Fruit fly (Drosophila melanogaster): ENCODE measurements around the gene PGRP-LD.

PGRP-LD gene

DNA sequence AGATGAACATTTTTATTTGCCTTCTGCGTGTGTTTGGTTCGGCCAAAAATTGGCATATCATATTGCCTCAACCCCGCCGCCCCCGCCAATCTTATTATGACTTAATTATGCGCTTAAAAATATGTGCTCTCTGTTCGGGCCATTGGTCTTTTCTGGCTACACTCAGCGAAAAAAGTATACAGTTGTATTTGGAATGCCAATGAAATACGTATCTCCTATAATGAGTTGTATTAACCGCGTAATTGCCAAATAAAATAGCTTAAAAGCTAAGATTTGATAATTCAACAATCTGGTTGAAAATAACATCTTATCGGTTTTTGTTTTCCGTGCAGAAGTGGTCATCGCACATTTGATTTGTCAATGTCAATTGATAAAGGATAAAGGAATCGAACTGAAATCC lies 40.2 kb downstream of the PGRP-LD start (continued):
- TF ChIP-seq CG7839 (tag; optimal IDR thresholded peaks at IDR 0.05): peak; percentile 11
- peak; percentile 7 for TF ChIP-seq lilli (GFP tag; optimal IDR thresholded peaks at IDR 0.05)
- TF ChIP-seq D (optimal IDR thresholded peaks at IDR 0.05): no peak
- TF ChIP-seq D (GFP tag; optimal IDR thresholded peaks at IDR 0.05): no peak
- TF ChIP-seq Vsx1 (GFP tag; optimal IDR thresholded peaks at IDR 0.05): no peak
- no peak for TF ChIP-seq CG7556 (GFP tag; optimal IDR thresholded peaks at IDR 0.05)
- TF ChIP-seq CG17829 (tag; optimal IDR thresholded peaks at IDR 0.05): no peak
- no peak for TF ChIP-seq luna (GFP tag; optimal IDR thresholded peaks at IDR 0.05)
- no peak for TF ChIP-seq exex (tag; optimal IDR thresholded peaks at IDR 0.05)
- no peak for TF ChIP-seq B-H2 (GFP tag; optimal IDR thresholded peaks at IDR 0.05)
- TF ChIP-seq Usf (GFP tag; optimal IDR thresholded peaks at IDR 0.05): no peak
- TF ChIP-seq CG10979 (tag; optimal IDR thresholded peaks at IDR 0.05): no peak
- no peak for TF ChIP-seq esg (GFP tag; conservative IDR thresholded peaks at IDR 0.05)
- TF ChIP-seq MESR4 (GFP tag; optimal IDR thresholded peaks at IDR 0.05): no peak
- no peak for TF ChIP-seq CG4820 (GFP tag; optimal IDR thresholded peaks at IDR 0.05)
- no peak for TF ChIP-seq ato (GFP tag; IDR thresholded peaks at IDR 0.05; ENCODE audit: partially characterized antibody)
- TF ChIP-seq CG16813 (GFP tag; IDR thresholded peaks at IDR 0.05; ENCODE audit: partially characterized antibody): no peak
- TF ChIP-seq gcm (GFP tag; optimal IDR thresholded peaks at IDR 0.05): no peak
- TF ChIP-seq NFAT (GFP tag; IDR thresholded peaks at IDR 0.05): no peak
- no peak for TF ChIP-seq CG10565 (GFP tag; optimal IDR thresholded peaks at IDR 0.05)
- TF ChIP-seq CG9437 (GFP tag; optimal IDR thresholded peaks at IDR 0.05): no peak
- peak in 1 of 2 experiments; percentile 14 for TF ChIP-seq Pdp1 (GFP tag; optimal IDR thresholded peaks at IDR 0.05)
- no peak for TF ChIP-seq Hr78 (GFP tag; optimal IDR thresholded peaks at IDR 0.05)
- TF ChIP-seq CG12769 (tag; optimal IDR thresholded peaks at IDR 0.05): no peak
- no peak for TF ChIP-seq dm (GFP tag; optimal IDR thresholded peaks at IDR 0.05)
- TF ChIP-seq CG16779 (GFP tag; IDR thresholded peaks at IDR 0.05): no peak
- TF ChIP-seq kay (GFP tag; optimal IDR thresholded peaks at IDR 0.05): no peak
- no peak for TF ChIP-seq Hand (GFP tag; optimal IDR thresholded peaks at IDR 0.05)
- no peak for TF ChIP-seq ERR (GFP tag; optimal IDR thresholded peaks at IDR 0.05)
- TF ChIP-seq psq (GFP tag; optimal IDR thresholded peaks at IDR 0.05): no peak
- no peak for TF ChIP-seq Fer1 (GFP tag; optimal IDR thresholded peaks at IDR 0.05)
- TF ChIP-seq fru (optimal IDR thresholded peaks at IDR 0.05): no peak
- no peak for TF ChIP-seq az2 (GFP tag; optimal IDR thresholded peaks at IDR 0.05)
- no peak for TF ChIP-seq CG1233 (GFP tag; optimal IDR thresholded peaks at IDR 0.05)
- no peak for TF ChIP-seq HHEX (GFP tag; optimal IDR thresholded peaks at IDR 0.05)
- no peak for TF ChIP-seq gcm2 (GFP tag; optimal IDR thresholded peaks at IDR 0.05)
- no peak for TF ChIP-seq al (GFP tag; IDR thresholded peaks at IDR 0.05)
- no peak for TF ChIP-seq YL-1 (GFP tag; optimal IDR thresholded peaks at IDR 0.05)
- TF ChIP-seq phol (tag; optimal IDR thresholded peaks at IDR 0.05): no peak
- no peak for TF ChIP-seq tna (GFP tag; IDR thresholded peaks at IDR 0.05; ENCODE audit: partially characterized antibody)
- TF ChIP-seq gsb-n (tag; optimal IDR thresholded peaks at IDR 0.05): no peak
- no peak for TF ChIP-seq Lpt (GFP tag; optimal IDR thresholded peaks at IDR 0.05)
- TF ChIP-seq CG8359 (GFP tag; optimal IDR thresholded peaks at IDR 0.05; ENCODE audit: borderline replicate concordance): no peak
- TF ChIP-seq Ssrp (tag; optimal IDR thresholded peaks at IDR 0.05): no peak
- TF ChIP-seq CG10462 (GFP tag; optimal IDR thresholded peaks at IDR 0.05): no peak
- no peak for TF ChIP-seq CG13123 (GFP tag; optimal IDR thresholded peaks at IDR 0.05)
- no peak for TF ChIP-seq ATbp (GFP tag; optimal IDR thresholded peaks at IDR 0.05)
- no peak for TF ChIP-seq sisA (GFP tag; IDR thresholded peaks at IDR 0.05)
- TF ChIP-seq PHDP (tag; optimal IDR thresholded peaks at IDR 0.05): peak; percentile 19
- TF ChIP-seq HmgZ (tag; optimal IDR thresholded peaks at IDR 0.05): no peak
- no peak for TF ChIP-seq ara (GFP tag; IDR thresholded peaks at IDR 0.05)
- TF ChIP-seq stwl (tag; optimal IDR thresholded peaks at IDR 0.05): no peak
